Fruit fly (Drosophila melanogaster) whole organism, prepupa: ENCODE results near the gene CG11899.
A peak's percentile ranks its signal among the peaks of the same experiment; 100 is the strongest.

Experiments used
- CG10631 ChIP-seq: fragments of 200-800 bp; sonication (Bioruptor generic); optimal IDR thresholded peaks from 2 replicates; lab custom pipeline; 2016; ENCODE audit warnings: missing biosample characterization, missing genetic modification characterization
- CG10669 ChIP-seq: fragments of 200-800 bp; sonication (Bioruptor generic); optimal IDR thresholded peaks from 3 replicates; lab custom pipeline; 2018; ENCODE audit warnings: missing biosample characterization, mild to moderate bottlenecking, missing genetic modification characterization, moderate library complexity
- CG11902 ChIP-seq: fragments of 200-800 bp; sonication (Bioruptor generic); optimal IDR thresholded peaks from 3 replicates; lab custom pipeline; 2016; ENCODE audit warnings: missing biosample characterization, missing genetic modification characterization
- CG15336 ChIP-seq: fragments of 200-800 bp; sonication (Bioruptor generic); IDR thresholded peaks from 2 replicates; pipeline ENCODE4 v1.3.6; 2022; ENCODE audit warnings: missing biosample characterization, missing genetic modification characterization
- CG1621 ChIP-seq: fragments of 200-800 bp; sonication (Bioruptor generic); optimal IDR thresholded peaks from 3 replicates; lab custom pipeline; 2018; ENCODE audit warnings: missing biosample characterization, mild to moderate bottlenecking, missing genetic modification characterization
- CG16779 ChIP-seq: fragments of 200-800 bp; sonication (Bioruptor generic); optimal IDR thresholded peaks from 3 replicates; lab custom pipeline; 2017; ENCODE audit warnings: missing biosample characterization, mild to moderate bottlenecking, missing genetic modification characterization
- CG3032 ChIP-seq: fragments of 200-800 bp; optimal IDR thresholded peaks from 2 replicates; lab custom pipeline; 2019; ENCODE audit warnings: missing biosample characterization, mild to moderate bottlenecking, missing genetic modification characterization, moderate library complexity
- CG31627 ChIP-seq: fragments of 200-800 bp; sonication (Bioruptor generic); optimal IDR thresholded peaks from 3 replicates; lab custom pipeline; 2016; ENCODE audit warnings: missing biosample characterization, missing genetic modification characterization
- CG32006 ChIP-seq: fragments of 200-800 bp; sonication (Bioruptor generic); optimal IDR thresholded peaks from 3 replicates; lab custom pipeline; 2017; ENCODE audit warnings: missing biosample characterization, mild to moderate bottlenecking, missing genetic modification characterization
- CG34406 ChIP-seq: fragments of 200-800 bp; sonication (Bioruptor generic); optimal IDR thresholded peaks from 3 replicates; lab custom pipeline; 2016; ENCODE audit warnings: missing biosample characterization, missing genetic modification characterization
- CG3919 ChIP-seq: fragments of 200-800 bp; sonication (Bioruptor generic); optimal IDR thresholded peaks from 3 replicates; lab custom pipeline; 2016; ENCODE audit warnings: missing biosample characterization, missing genetic modification characterization
- CG4318 ChIP-seq: fragments of 200-800 bp; sonication (Bioruptor generic); optimal IDR thresholded peaks from 3 replicates; lab custom pipeline; 2017; ENCODE audit warnings: missing biosample characterization, mild to moderate bottlenecking, missing genetic modification characterization
- CG6163 ChIP-seq: fragments of 200-800 bp; sonication (Bioruptor generic); IDR thresholded peaks from 3 replicates; pipeline ENCODE4 v1.3.6; 2022; ENCODE audit warnings: missing biosample characterization, missing genetic modification characterization
- CG6276 ChIP-seq: fragments of 200-800 bp; sonication (Bioruptor generic); optimal IDR thresholded peaks from 2 replicates; lab custom pipeline; 2017; ENCODE audit warnings: missing biosample characterization, mild to moderate bottlenecking, missing genetic modification characterization
- CG6792 ChIP-seq: fragments of 200-800 bp; sonication (Bioruptor generic); optimal IDR thresholded peaks from 3 replicates; lab custom pipeline; 2016; ENCODE audit warnings: missing biosample characterization, missing genetic modification characterization
- CG6808 ChIP-seq: fragments of 200-800 bp; sonication (Bioruptor generic); optimal IDR thresholded peaks from 3 replicates; lab custom pipeline; 2017; ENCODE audit warnings: missing biosample characterization, missing genetic modification characterization, mild to moderate bottlenecking, moderate library complexity, missing genetic modification reagents
- CG7368 ChIP-seq: fragments of 200-800 bp; sonication (Bioruptor generic); optimal IDR thresholded peaks from 3 replicates; lab custom pipeline; 2016; ENCODE audit warnings: missing biosample characterization, missing genetic modification characterization
- CG8119 ChIP-seq: fragments of 200-800 bp; sonication (Bioruptor generic); IDR thresholded peaks from 3 replicates; pipeline ENCODE4 v1.3.6; 2022; ENCODE audit warnings: missing biosample characterization, missing genetic modification characterization
- CG8319 ChIP-seq: fragments of 200-800 bp; sonication (Bioruptor generic); optimal IDR thresholded peaks from 3 replicates; lab custom pipeline; 2016; ENCODE audit warnings: missing biosample characterization, missing genetic modification characterization
- CG8632 ChIP-seq: fragments of 200-800 bp; sonication (Bioruptor generic); optimal IDR thresholded peaks from 3 replicates; lab custom pipeline; 2016; ENCODE audit warnings: missing biosample characterization, missing genetic modification characterization
- CG9139 ChIP-seq: fragments of 200-800 bp; sonication (Bioruptor generic); optimal IDR thresholded peaks from 3 replicates; lab custom pipeline; 2017; ENCODE audit warnings: missing biosample characterization, mild to moderate bottlenecking, missing genetic modification characterization
- Eip75B ChIP-seq: fragments of 200-800 bp; sonication (Bioruptor generic); optimal IDR thresholded peaks from 3 replicates; lab custom pipeline; 2016; ENCODE audit warnings: missing biosample characterization, missing genetic modification characterization
- Eip78C ChIP-seq: fragments of 200-800 bp; sonication (Bioruptor generic); peaks from one replicate; lab custom pipeline; 2016; ENCODE audit warnings: missing biosample characterization, missing genetic modification characterization
- Eip93F ChIP-seq: fragments of 200-800 bp; sonication (Bioruptor generic); optimal IDR thresholded peaks from 2 replicates; lab custom pipeline; 2016; ENCODE audit warnings: missing biosample characterization, mild to moderate bottlenecking, missing genetic modification characterization
- Ets21C ChIP-seq: fragments of 200-800 bp; sonication (Bioruptor generic); optimal IDR thresholded peaks from 3 replicates; lab custom pipeline; 2016; ENCODE audit warnings: missing biosample characterization, missing genetic modification characterization
- Ets96B ChIP-seq: fragments of 200-800 bp; optimal IDR thresholded peaks from 2 replicates; lab custom pipeline; 2019; ENCODE audit warnings: missing biosample characterization, mild to moderate bottlenecking, missing genetic modification characterization, moderate library complexity
- Gug ChIP-seq: fragments of 200-800 bp; sonication (Bioruptor generic); IDR thresholded peaks from 2 replicates; pipeline ENCODE4 v1.3.6; 2022; ENCODE audit warnings: missing biosample characterization, missing genetic modification characterization
- Hr38 ChIP-seq: sonication (Bioruptor generic); optimal IDR thresholded peaks from 2 replicates; lab custom pipeline; 2016; ENCODE audit warnings: missing biosample characterization, missing genetic modification characterization
- Hr4 ChIP-seq: fragments of 200-800 bp; sonication (Bioruptor generic); optimal IDR thresholded peaks from 3 replicates; lab custom pipeline; 2016; ENCODE audit warnings: missing biosample characterization, missing genetic modification characterization
- Lpt ChIP-seq: fragments of 200-800 bp; sonication (Bioruptor generic); optimal IDR thresholded peaks from 3 replicates; lab custom pipeline; 2016; ENCODE audit warnings: missing biosample characterization, missing genetic modification characterization
- Met ChIP-seq: fragments of 200-800 bp; sonication (Bioruptor generic); optimal IDR thresholded peaks from 3 replicates; lab custom pipeline; 2016; ENCODE audit warnings: missing biosample characterization, missing genetic modification characterization
- OdsH ChIP-seq: fragments of 200-800 bp; sonication (Bioruptor generic); optimal IDR thresholded peaks from 3 replicates; lab custom pipeline; 2016; ENCODE audit warnings: missing biosample characterization, missing genetic modification characterization
- Smox ChIP-seq: fragments of 200-800 bp; sonication (Bioruptor generic); optimal IDR thresholded peaks from 3 replicates; lab custom pipeline; 2016; ENCODE audit warnings: missing biosample characterization, missing genetic modification characterization
- Sox102F ChIP-seq: fragments of 200-800 bp; sonication (Bioruptor generic); optimal IDR thresholded peaks from 2 replicates; lab custom pipeline; 2016; ENCODE audit warnings: missing biosample characterization, mild to moderate bottlenecking, missing genetic modification characterization
- Sox14 ChIP-seq: fragments of 200-800 bp; sonication (Bioruptor generic); optimal IDR thresholded peaks from 3 replicates; lab custom pipeline; 2016; ENCODE audit warnings: missing biosample characterization, missing genetic modification characterization
- Sox15 ChIP-seq: fragments of 200-800 bp; sonication (Bioruptor generic); optimal IDR thresholded peaks from 3 replicates; lab custom pipeline; 2016; ENCODE audit warnings: missing biosample characterization, missing genetic modification characterization
- achi ChIP-seq: fragments of 200-800 bp; sonication (Bioruptor generic); optimal IDR thresholded peaks from 3 replicates; lab custom pipeline; 2016; ENCODE audit warnings: missing biosample characterization, missing genetic modification characterization
- acj6 ChIP-seq: fragments of 200-800 bp; sonication (Bioruptor generic); optimal IDR thresholded peaks from 3 replicates; lab custom pipeline; 2016; ENCODE audit warnings: missing biosample characterization, missing genetic modification characterization
- dac ChIP-seq: fragments of 200-800 bp; sonication (Bioruptor generic); optimal IDR thresholded peaks from 2 replicates; lab custom pipeline; 2017; ENCODE audit warnings: missing biosample characterization, mild to moderate bottlenecking, missing genetic modification characterization
- dsx ChIP-seq: fragments of 200-800 bp; optimal IDR thresholded peaks from 3 replicates; lab custom pipeline; 2019; ENCODE audit warnings: missing biosample characterization, mild to moderate bottlenecking, missing genetic modification characterization, moderate library complexity; ENCODE audit not compliant: poor library complexity, severe bottlenecking
- eg ChIP-seq: fragments of 200-800 bp; sonication (Bioruptor generic); IDR thresholded peaks from 3 replicates; pipeline ENCODE4 v1.3.6; 2022; ENCODE audit warnings: missing biosample characterization, missing genetic modification characterization
- esn ChIP-seq: fragments of 200-800 bp; sonication (Bioruptor generic); optimal IDR thresholded peaks from 2 replicates; lab custom pipeline; 2016; ENCODE audit warnings: missing biosample characterization, mild to moderate bottlenecking, missing genetic modification characterization, moderate library complexity
- fd59A ChIP-seq: fragments of 200-800 bp; sonication (Bioruptor generic); optimal IDR thresholded peaks from 2 replicates; lab custom pipeline; 2017; ENCODE audit warnings: missing biosample characterization, mild to moderate bottlenecking, missing genetic modification characterization, missing genetic modification reagents
- fd85E ChIP-seq: fragments of 200-800 bp; sonication (Bioruptor generic); optimal IDR thresholded peaks from 3 replicates; lab custom pipeline; 2016; ENCODE audit warnings: missing biosample characterization, missing genetic modification characterization
- fkh ChIP-seq: fragments of 200-800 bp; sonication (Bioruptor generic); optimal IDR thresholded peaks from 3 replicates; lab custom pipeline; 2017; ENCODE audit warnings: missing biosample characterization, mild to moderate bottlenecking, missing genetic modification characterization, moderate library complexity
- lz ChIP-seq: fragments of 200-800 bp; sonication (Bioruptor generic); optimal IDR thresholded peaks from 3 replicates; lab custom pipeline; 2016; ENCODE audit warnings: missing biosample characterization, missing genetic modification characterization
- net ChIP-seq: fragments of 200-800 bp; sonication (Bioruptor generic); optimal IDR thresholded peaks from 3 replicates; lab custom pipeline; 2016; ENCODE audit warnings: missing biosample characterization, missing genetic modification characterization
- pdm3 ChIP-seq: fragments of 200-800 bp; sonication (Bioruptor generic); optimal IDR thresholded peaks from 3 replicates; lab custom pipeline; 2016; ENCODE audit warnings: missing biosample characterization, missing genetic modification characterization
- spab ChIP-seq: fragments of 200-800 bp; sonication (Bioruptor generic); optimal IDR thresholded peaks from 2 replicates; lab custom pipeline; 2017; ENCODE audit warnings: missing biosample characterization, mild to moderate bottlenecking, missing genetic modification characterization, missing genetic modification reagents
- ss ChIP-seq, 2 experiments: fragments of 200-800 bp; sonication (Bioruptor generic); optimal IDR thresholded peaks; 2 replicates in 1 of 2; 3 replicates in 1 of 2; lab custom pipeline; 2017 to 2018; ENCODE audit warnings: mild to moderate bottlenecking in 2 of 2, missing biosample characterization in 2 of 2, missing genetic modification characterization in 2 of 2, moderate library complexity in 1 of 2
- svp ChIP-seq: fragments of 200-800 bp; sonication (Bioruptor generic); peaks from one replicate; lab custom pipeline; 2016; ENCODE audit warnings: missing biosample characterization, missing genetic modification characterization
- topi ChIP-seq: fragments of 200-800 bp; sonication (Bioruptor generic); optimal IDR thresholded peaks from 3 replicates; lab custom pipeline; 2016; ENCODE audit warnings: missing biosample characterization, missing genetic modification characterization
- vri ChIP-seq: fragments of 200-800 bp; sonication (Bioruptor generic); optimal IDR thresholded peaks from 3 replicates; lab custom pipeline; 2016; ENCODE audit warnings: missing biosample characterization, mild to moderate bottlenecking, missing genetic modification characterization

The CG11899 gene

dm6 chr3R:29153197-29153644 is 47.0 kb upstream of the CG11899 start, which contains the start of the genes Slbp and Rpn2:
Gene Slbp, minus strand, starts transcription at chr3R:29153266.
Gene Rpn2, plus strand, starts transcription at chr3R:29153524.
- TF ChIP-seq Smox (GFP tag; lab: Kevin White, UChicago) (no peak), topi (peak; percentile 21), Gug (GFP tag; lab: Robert Waterston, UW) (no peak), Eip78C (GFP tag; lab: Kevin White, UChicago) (peak; percentile 44), CG10631 (GFP tag; lab: Kevin White, UChicago) (no peak), net (GFP tag; lab: Kevin White, UChicago) (no peak), svp (GFP tag; lab: Kevin White, UChicago) (no peak), Met (GFP tag; lab: Kevin White, UChicago) (no peak), CG6792 (GFP tag; lab: Kevin White, UChicago) (peak; percentile 23), Sox102F (no peak), Eip93F (GFP tag; lab: Kevin White, UChicago) (no peak), Hr4 (GFP tag; lab: Kevin White, UChicago) (no peak), Sox14 (peak; percentile 81), CG9139 (GFP tag; lab: Kevin White, UChicago) (no peak), CG16779 (tag; lab: Kevin White, UChicago) (no peak), fd85E (no peak), CG8632 (GFP tag; lab: Kevin White, UChicago) (no peak), CG31627 (GFP tag; lab: Kevin White, UChicago) (peak; percentile 13), Sox15 (GFP tag; lab: Kevin White, UChicago) (no peak), CG15336 (GFP tag; lab: Robert Waterston, UW) (no peak), CG32006 (no peak), Hr38 (no peak), CG6808 (GFP tag; lab: Kevin White, UChicago) (no peak), CG3032 (peak; percentile 25), acj6 (GFP tag; lab: Kevin White, UChicago) (no peak), CG1621 (tag; lab: Kevin White, UChicago) (peak; percentile 1), CG7368 (no peak), eg (no peak), ss (GFP tag; optimal IDR thresholded peaks at IDR 0.05; lab: Kevin White, UChicago) (peak in 1 of 2 experiments; percentile 13), Ets21C (no peak), CG3919 (GFP tag; lab: Kevin White, UChicago) (peak; percentile 32), OdsH (no peak), CG6276 (GFP tag; lab: Kevin White, UChicago) (no peak), vri (no peak), achi (GFP tag; lab: Kevin White, UChicago) (peak; percentile 19), CG8319 (GFP tag; lab: Kevin White, UChicago) (no peak), CG34406 (GFP tag; lab: Kevin White, UChicago) (no peak), Eip75B (peak; percentile 32), CG8119 (no peak), dsx (GFP tag; lab: Kevin White, UChicago) (no peak), spab (GFP tag; lab: Kevin White, UChicago) (no peak), fd59A (no peak), pdm3 (GFP tag; lab: Kevin White, UChicago) (no peak), Lpt (GFP tag; lab: Kevin White, UChicago) (no peak), esn (GFP tag; lab: Kevin White, UChicago) (peak; percentile 64), CG6163 (GFP tag; lab: Robert Waterston, UW) (no peak), CG10669 (no peak), dac (GFP tag; lab: Kevin White, UChicago) (no peak), lz (GFP tag; lab: Kevin White, UChicago) (peak; percentile 49), Ets96B (tag; lab: Kevin White, UChicago) (peak; percentile 29), fkh (peak; percentile 22), CG11902 (GFP tag; lab: Kevin White, UChicago) (peak; percentile 17), CG4318 (no peak)
